Fruit fly (Drosophila melanogaster) whole organism: ENCODE data around the gene CG11350.

Experiments
- Dll ChIP-seq: fragments of >200 bp; optimal IDR thresholded peaks from 2 replicates; lab custom pipeline; 2017
- pan ChIP-seq: fragments of >200 bp; optimal IDR thresholded peaks from 2 replicates; lab custom pipeline; 2017
- psq ChIP-seq: fragments of >200 bp; optimal IDR thresholded peaks from 2 replicates; lab custom pipeline; 2017
- usp ChIP-seq: fragments of >200 bp; optimal IDR thresholded peaks from 2 replicates; lab custom pipeline; 2017; ENCODE audit warnings: missing biosample characterization, missing genetic modification characterization, mixed read lengths

dm6 chr3L:4436421-4436820, 46.2 kb upstream of the CG11350 start, which contains the start of gene CG15021:
- TF ChIP-seq psq (lab: Kevin White, UChicago), result no peak
- no peak for TF ChIP-seq pan (lab: Kevin White, UChicago)
- TF ChIP-seq usp (GFP tag; lab: Kevin White, UChicago), result no peak
- no peak for TF ChIP-seq Dll (lab: Kevin White, UChicago)
